Worm (Caenorhabditis elegans): ENCODE results near the gene exos-8.

The exos-8 gene

DNA sequence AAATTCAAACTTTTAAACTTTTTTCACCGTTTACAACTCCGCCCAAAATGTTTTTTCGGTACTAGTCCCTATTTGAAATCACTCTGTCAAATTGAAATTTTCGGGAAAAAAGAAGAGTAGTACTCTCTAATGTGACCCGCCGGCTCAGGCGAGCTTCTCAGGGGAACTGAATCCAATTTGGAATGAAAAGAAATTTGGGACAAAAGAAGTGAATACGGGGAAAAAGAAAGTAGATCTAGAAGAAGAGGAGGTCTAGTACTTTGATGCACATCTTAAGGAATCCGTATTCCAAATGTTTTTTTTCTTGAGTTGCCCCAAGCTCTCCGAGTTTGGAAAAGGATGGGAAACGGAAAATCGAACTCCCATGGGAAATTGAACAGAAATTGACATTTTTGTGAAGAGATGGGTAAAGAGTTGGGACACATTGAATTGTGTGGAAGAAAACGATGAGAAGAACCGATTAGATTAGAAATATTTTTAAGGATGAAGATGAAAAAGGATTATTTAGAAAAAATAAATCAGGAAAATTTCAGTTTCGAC is 34.9 kb upstream of the exos-8 start:
- TF ChIP-seq snu-23 (GFP tag; optimal IDR thresholded peaks at IDR 0.05) (no peak), sox-4 (tag; optimal IDR thresholded peaks at IDR 0.05) (no peak), F16B12.6 (tag; optimal IDR thresholded peaks at IDR 0.05) (no peak), sptf-1 (tag; optimal IDR thresholded peaks at IDR 0.05) (no peak), fkh-10 (GFP tag; optimal IDR thresholded peaks at IDR 0.05) (peak; percentile 39), aha-1 (tag; optimal IDR thresholded peaks at IDR 0.05) (no peak), nhr-85 (tag) (no peak), lin-14 (GFP tag; optimal IDR thresholded peaks at IDR 0.05) (peak; percentile 64), Y116A8C.19 (tag; optimal IDR thresholded peaks at IDR 0.05; ENCODE audit: borderline replicate concordance) (no peak), nhr-28 (tag; optimal IDR thresholded peaks at IDR 0.05) (no peak), pag-3 (tag; optimal IDR thresholded peaks at IDR 0.05; ENCODE audit: borderline replicate concordance, insufficient read depth) (no peak), ceh-88 (GFP tag; IDR thresholded peaks at IDR 0.05) (no peak), tbx-2 (tag; optimal IDR thresholded peaks at IDR 0.05) (peak; percentile 21), isw-1 (GFP tag; IDR thresholded peaks at IDR 0.05) (no peak), vab-15 (tag; optimal IDR thresholded peaks at IDR 0.05) (no peak), tlp-1 (tag; optimal IDR thresholded peaks at IDR 0.05) (no peak), blmp-1 (tag; optimal IDR thresholded peaks at IDR 0.05) (no peak)

DNA sequence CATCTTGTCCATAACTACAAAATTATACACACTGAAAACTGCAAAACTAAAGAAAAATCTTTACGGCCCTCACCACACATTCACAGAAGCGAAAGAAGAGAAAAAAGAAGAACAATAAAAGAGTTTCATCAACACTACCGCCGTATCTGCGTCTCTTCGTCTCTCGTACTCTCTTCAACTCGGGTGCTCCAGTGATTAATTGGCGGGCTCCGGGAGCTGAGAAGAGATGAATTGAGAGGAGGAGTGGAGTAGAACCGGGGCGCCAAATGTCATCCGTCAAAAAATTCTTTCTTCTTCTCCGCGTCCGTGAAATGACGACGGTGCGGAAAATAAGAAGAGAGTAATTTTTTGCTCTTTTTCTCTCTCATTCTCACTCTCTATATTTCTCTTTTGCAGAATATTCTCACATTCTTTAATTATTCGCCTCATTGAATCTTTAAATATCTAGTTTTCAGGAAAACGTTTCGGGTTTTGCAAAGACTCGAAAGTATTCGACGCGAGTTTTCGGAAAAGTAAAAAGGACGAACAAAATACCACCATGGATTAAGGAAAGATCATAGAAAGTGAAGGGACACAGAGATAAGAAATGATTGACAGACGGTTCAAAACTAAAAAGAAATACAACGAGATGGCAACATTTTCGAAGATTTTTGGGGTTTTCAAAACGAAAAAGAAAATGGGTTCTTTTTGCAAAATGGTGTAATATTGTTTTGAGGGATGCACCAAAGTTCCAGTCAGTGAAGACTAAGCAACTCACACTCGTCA is 33.8 kb upstream of the exos-8 start:
- TF ChIP-seq nhr-12 (tag; optimal IDR thresholded peaks at IDR 0.05) (no peak), lin-14 (GFP tag; optimal IDR thresholded peaks at IDR 0.05) (peak; percentile 92), lsy-2 (tag; optimal IDR thresholded peaks at IDR 0.05) (peak in 1 of 2 experiments; percentile 33), rnt-1 (tag; optimal IDR thresholded peaks at IDR 0.05) (peak; percentile 85), nhr-71 (tag; optimal IDR thresholded peaks at IDR 0.05) (peak; percentile 74), aly-2 (tag; optimal IDR thresholded peaks at IDR 0.05) (no peak), alr-1 (tag; optimal IDR thresholded peaks at IDR 0.05; ENCODE audit: borderline replicate concordance) (no peak), efl-1 (optimal IDR thresholded peaks at IDR 0.05) (peak in 1 of 2 experiments; percentile 11), efl-1 (GFP tag; optimal IDR thresholded peaks at IDR 0.05 in 1 of 2) (peak in 1 of 2 experiments; percentile 59), vab-15 (tag; optimal IDR thresholded peaks at IDR 0.05) (peak; percentile 15), lin-35 (GFP tag; optimal IDR thresholded peaks at IDR 0.05) (peak in 1 of 2 experiments; percentile 2), snu-23 (GFP tag; optimal IDR thresholded peaks at IDR 0.05) (peak; percentile 28), lin-13 (GFP tag; optimal IDR thresholded peaks at IDR 0.05) (peak; percentile 3), dsc-1 (tag; optimal IDR thresholded peaks at IDR 0.05) (peak; percentile 61), ceh-63 (GFP tag; optimal IDR thresholded peaks at IDR 0.05) (no peak), blmp-1 (tag; optimal IDR thresholded peaks at IDR 0.05) (peak; percentile 61), nhr-19 (GFP tag; conservative IDR thresholded peaks at IDR 0.05) (peak; percentile 40; the same call in 1 of the 2 replicates), lir-3 (tag; optimal IDR thresholded peaks at IDR 0.05; ENCODE audit: poor library complexity) (no peak), C16A3.4 (tag; optimal IDR thresholded peaks at IDR 0.05) (no peak), nhr-20 (tag; optimal IDR thresholded peaks at IDR 0.05) (peak; percentile 3), unc-86 (tag; optimal IDR thresholded peaks at IDR 0.05) (peak; percentile 5), ceh-82 (tag; optimal IDR thresholded peaks at IDR 0.05) (peak in 1 of 3 experiments; percentile 1), nhr-47 (tag; optimal IDR thresholded peaks at IDR 0.05) (peak; percentile 24), unc-130 (tag; optimal IDR thresholded peaks at IDR 0.05) (peak; percentile 50), lin-39 (tag; optimal IDR thresholded peaks at IDR 0.05) (peak; percentile 85), swsn-7 (tag; optimal IDR thresholded peaks at IDR 0.05) (peak; percentile 20), skn-1 (tag; optimal IDR thresholded peaks at IDR 0.05) (no peak), irx-1 (tag; optimal IDR thresholded peaks at IDR 0.05) (peak; percentile 5), tbx-2 (tag; optimal IDR thresholded peaks at IDR 0.05) (peak; percentile 49)

Data from whole organism, L1 larva.